Worm (Caenorhabditis elegans) whole organism, mixed stage, embryonic: ENCODE data around the gene vang-1.

Source experiments
- ceh-83 ChIP-seq: fragments of 200-800 bp; sonication (Bioruptor generic); optimal IDR thresholded peaks from 2 replicates; lab custom pipeline; 2018; ENCODE audit warnings: mild to moderate bottlenecking, missing genetic modification characterization, missing compliant biosample characterization
- elt-3 ChIP-seq: fragments of 150-350 bp; optimal IDR thresholded peaks from 2 replicates; lab custom pipeline; 2014; ENCODE audit warnings: missing biosample characterization, missing genetic modification characterization
- hlh-1 ChIP-seq: fragments of 150-350 bp; optimal IDR thresholded peaks from 2 replicates; lab custom pipeline; 2014; ENCODE audit warnings: missing biosample characterization, missing genetic modification reagents, missing genetic modification characterization
- nhr-12 ChIP-seq: fragments of 150-350 bp; optimal IDR thresholded peaks from 2 replicates; lab custom pipeline; 2014; ENCODE audit warnings: missing biosample characterization, missing genetic modification characterization
- nhr-237 ChIP-seq: fragments of 150-350 bp; optimal IDR thresholded peaks from 2 replicates; lab custom pipeline; 2014; ENCODE audit warnings: missing biosample characterization, missing genetic modification characterization
- nhr-28 ChIP-seq: fragments of 150-350 bp; optimal IDR thresholded peaks from 2 replicates; lab custom pipeline; 2014; ENCODE audit warnings: missing biosample characterization, missing genetic modification characterization
- nhr-76 ChIP-seq: sonication (generic microtip); optimal IDR thresholded peaks from 2 replicates; lab custom pipeline; 2017; ENCODE audit warnings: missing biosample characterization, missing genetic modification characterization
- sptf-1 ChIP-seq: sonication (generic microtip); optimal IDR thresholded peaks from 2 replicates; lab custom pipeline; 2017; ENCODE audit warnings: mild to moderate bottlenecking, missing genetic modification characterization, moderate library complexity, missing compliant biosample characterization
- unc-62 ChIP-seq: fragments of 150-350 bp; optimal IDR thresholded peaks from 2 replicates; lab custom pipeline; 2014; ENCODE audit warnings: missing biosample characterization, missing genetic modification reagents, missing genetic modification characterization
- ztf-11 ChIP-seq: fragments of 150-350 bp; optimal IDR thresholded peaks from 2 replicates; lab custom pipeline; 2014; ENCODE audit warnings: missing biosample characterization, missing genetic modification characterization

- TF ChIP-seq unc-62 (no peak), nhr-237 (tag; lab: Kevin White, UChicago) (no peak), nhr-76 (tag; lab: Kevin White, UChicago) (no peak), sptf-1 (tag; lab: Kevin White, UChicago) (no peak), hlh-1 (tag; lab: Kevin White, UChicago) (no peak), ceh-83 (no peak), elt-3 (no peak), nhr-12 (tag; lab: Kevin White, UChicago) (no peak), nhr-28 (tag; lab: Kevin White, UChicago) (no peak), ztf-11 (tag; lab: Kevin White, UChicago) (no peak)
Measured at ce11 chrX:2857070-2857825, 28.4 kb upstream of the vang-1 start, which contains the start of gene tra-4.
